Fruit fly (Drosophila melanogaster): ENCODE measurements around the gene Lztr1.

Gene Lztr1

DNA sequence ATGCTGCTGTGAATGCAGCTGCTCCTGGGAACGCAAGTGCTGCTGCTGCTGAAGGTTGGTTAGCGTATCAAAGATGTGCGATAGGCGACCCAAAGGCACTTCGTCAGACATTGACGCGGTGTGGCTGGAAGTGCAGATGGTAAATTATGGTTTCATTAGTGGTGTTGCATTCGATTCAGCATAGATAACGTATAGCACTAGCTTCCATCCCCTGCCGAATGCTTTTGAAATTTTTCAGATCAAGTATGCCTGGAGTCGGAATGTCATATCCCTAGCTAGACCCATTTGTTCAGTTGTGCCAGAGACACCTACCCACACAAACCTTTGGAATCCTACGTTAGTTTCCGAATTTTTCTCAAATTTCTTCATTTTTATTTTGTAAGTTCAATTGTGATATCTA is 33.2 kb downstream of the Lztr1 start, which contains the start of gene CG11663:
TSS of gene CG11663 (plus strand) at position 301 of the 400 bp plus-strand sequence.
- TF ChIP-seq Dll (optimal IDR thresholded peaks at IDR 0.05), result no peak

- TF ChIP-seq usp (GFP tag; optimal IDR thresholded peaks at IDR 0.05) (no peak), pan (optimal IDR thresholded peaks at IDR 0.05) (no peak), psq (optimal IDR thresholded peaks at IDR 0.05) (no peak), Dll (optimal IDR thresholded peaks at IDR 0.05) (no peak), EcR (GFP tag; optimal IDR thresholded peaks at IDR 0.05) (no peak), CG8478 (optimal IDR thresholded peaks at IDR 0.05) (no peak)
Measured at dm6 chrX:875432-875831, 52.0 kb downstream of the Lztr1 start, which contains the start of gene CG11664. CG11664 (plus strand) TSS chrX:875732.

DNA sequence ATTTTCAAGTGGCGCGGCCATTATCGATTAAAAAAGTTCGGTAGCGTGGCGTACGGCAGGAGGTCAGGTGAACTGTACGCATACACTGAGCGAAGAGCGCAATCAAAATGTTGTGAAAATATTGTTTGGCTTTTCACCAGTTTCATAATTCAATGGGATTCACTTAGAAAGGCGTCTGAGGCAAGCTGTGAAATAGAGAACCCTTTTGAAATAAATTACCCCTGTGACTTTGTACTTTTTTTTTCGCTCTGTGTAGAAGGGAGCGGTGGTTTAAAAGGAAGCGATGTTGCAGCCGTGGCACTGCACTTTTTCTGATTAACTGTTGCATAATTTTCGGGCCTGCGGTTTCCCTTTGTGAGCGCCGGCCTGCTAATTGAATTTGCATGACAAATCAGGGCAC is 53.6 kb downstream of the Lztr1 start:
- TF ChIP-seq usp (GFP tag; optimal IDR thresholded peaks at IDR 0.05) (no peak), Dll (optimal IDR thresholded peaks at IDR 0.05) (no peak), CG8478 (optimal IDR thresholded peaks at IDR 0.05) (no peak)

Measured in whole organism.